Worm (Caenorhabditis elegans) whole organism, late embryonic: Measurements from ENCODE around the gene M195.2.

ENCODE experiments used
- C08G9.2 ChIP-seq: sonication (generic microtip); optimal IDR thresholded peaks from 2 replicates; lab custom pipeline; 2016; ENCODE audit warnings: mild to moderate bottlenecking, missing genetic modification characterization, moderate library complexity, missing compliant biosample characterization
- K02D7.2 ChIP-seq: sonication (generic microtip); optimal IDR thresholded peaks from 2 replicates; lab custom pipeline; 2017; ENCODE audit warnings: mild to moderate bottlenecking, missing genetic modification characterization, missing compliant biosample characterization
- K09A11.1 ChIP-seq: sonication (generic microtip); optimal IDR thresholded peaks from 2 replicates; lab custom pipeline; 2017; ENCODE audit warnings: antibody characterized with exemption, mild to moderate bottlenecking, missing genetic modification characterization, missing compliant biosample characterization; ENCODE audit not compliant: insufficient read depth
- ahr-1 ChIP-seq: sonication (generic microtip); optimal IDR thresholded peaks from 2 replicates; lab custom pipeline; 2016; ENCODE audit warnings: missing genetic modification characterization, missing compliant biosample characterization
- ama-1 ChIP-seq: fragments of 150-350 bp; optimal IDR thresholded peaks from 2 replicates; lab custom pipeline; 2014
- ceh-18 ChIP-seq: sonication (generic microtip); optimal IDR thresholded peaks from 2 replicates; lab custom pipeline; 2016; ENCODE audit warnings: missing genetic modification characterization, missing compliant biosample characterization
- ceh-19 ChIP-seq: fragments of 200-800 bp; sonication (Bioruptor generic); optimal IDR thresholded peaks from 2 replicates; lab custom pipeline; 2018; ENCODE audit warnings: mild to moderate bottlenecking, missing genetic modification characterization, missing compliant biosample characterization
- ceh-2 ChIP-seq: sonication (generic microtip); optimal IDR thresholded peaks from 2 replicates; lab custom pipeline; 2016; ENCODE audit warnings: missing genotype, missing genetic modification characterization, missing compliant biosample characterization
- ceh-22 ChIP-seq: sonication (generic microtip); optimal IDR thresholded peaks from 2 replicates; lab custom pipeline; 2017; ENCODE audit warnings: missing biosample characterization, missing genetic modification characterization
- ceh-31 ChIP-seq: sonication (generic microtip); optimal IDR thresholded peaks from 2 replicates; lab custom pipeline; 2016; ENCODE audit warnings: missing genetic modification characterization, missing compliant biosample characterization
- ceh-45 ChIP-seq: fragments of 200-800 bp; sonication (Bioruptor generic); IDR thresholded peaks from 2 replicates; pipeline ENCODE4 v1.3.6; 2022; ENCODE audit warnings: missing genetic modification reagents, missing genetic modification characterization, missing compliant biosample characterization
- ceh-48 ChIP-seq: sonication (generic microtip); optimal IDR thresholded peaks from 2 replicates; lab custom pipeline; 2016; ENCODE audit warnings: missing genetic modification characterization, inconsistent platforms, missing compliant biosample characterization
- ceh-9 ChIP-seq: sonication (generic microtip); optimal IDR thresholded peaks from 2 replicates; lab custom pipeline; 2016; ENCODE audit warnings: mild to moderate bottlenecking, missing genetic modification characterization, inconsistent platforms, missing compliant biosample characterization
- che-1 ChIP-seq: sonication (generic microtip); optimal IDR thresholded peaks from 2 replicates; lab custom pipeline; 2016; ENCODE audit warnings: mild to moderate bottlenecking, missing genetic modification characterization, missing compliant biosample characterization
- dmd-4 ChIP-seq: sonication (generic microtip); optimal IDR thresholded peaks from 2 replicates; lab custom pipeline; 2016; ENCODE audit warnings: borderline replicate concordance, missing genetic modification characterization, missing compliant biosample characterization
- dve-1 ChIP-seq: sonication (generic microtip); optimal IDR thresholded peaks from 2 replicates; lab custom pipeline; 2017; ENCODE audit warnings: antibody characterized with exemption, mild to moderate bottlenecking, missing genetic modification characterization, missing compliant biosample characterization
- elt-4 ChIP-seq: sonication (generic microtip); optimal IDR thresholded peaks from 2 replicates; lab custom pipeline; 2016; ENCODE audit warnings: missing genetic modification characterization, missing compliant biosample characterization
- ets-4 ChIP-seq: sonication (generic microtip); optimal IDR thresholded peaks from 2 replicates; lab custom pipeline; 2016; ENCODE audit warnings: missing genetic modification characterization, missing compliant biosample characterization
- fkh-10 ChIP-seq: fragments of 150-350 bp; optimal IDR thresholded peaks from 2 replicates; lab custom pipeline; 2014; ENCODE audit warnings: missing biosample characterization, missing genetic modification reagents, missing genetic modification characterization
- fkh-6 ChIP-seq: sonication (generic microtip); optimal IDR thresholded peaks from 2 replicates; lab custom pipeline; 2016; ENCODE audit warnings: missing genetic modification characterization, missing compliant biosample characterization
- gmeb-2 ChIP-seq: sonication (generic microtip); optimal IDR thresholded peaks from 2 replicates; lab custom pipeline; 2016; ENCODE audit warnings: missing genetic modification characterization, inconsistent platforms, missing compliant biosample characterization
- hlh-13 ChIP-seq: fragments of 200-800 bp; sonication (Bioruptor generic); optimal IDR thresholded peaks from 2 replicates; lab custom pipeline; 2018; ENCODE audit warnings: mild to moderate bottlenecking, missing genetic modification characterization, missing compliant biosample characterization
- hlh-15 ChIP-seq: sonication (generic microtip); optimal IDR thresholded peaks from 2 replicates; lab custom pipeline; 2016; ENCODE audit warnings: missing genetic modification characterization, missing compliant biosample characterization
- hlh-30 ChIP-seq: sonication (generic microtip); optimal IDR thresholded peaks from 2 replicates; lab custom pipeline; 2017; ENCODE audit warnings: antibody characterized with exemption, missing genetic modification characterization, missing compliant biosample characterization; ENCODE audit not compliant: insufficient read depth
- hlh-6 ChIP-seq: sonication (generic microtip); optimal IDR thresholded peaks from 2 replicates; lab custom pipeline; 2016; ENCODE audit warnings: missing genotype, missing genetic modification characterization, missing compliant biosample characterization
- madf-2 ChIP-seq: sonication (generic microtip); optimal IDR thresholded peaks from 2 replicates; lab custom pipeline; 2017; ENCODE audit warnings: missing genetic modification characterization, missing compliant biosample characterization
- mec-3 ChIP-seq: sonication (generic microtip); optimal IDR thresholded peaks from 2 replicates; lab custom pipeline; 2016; ENCODE audit warnings: borderline replicate concordance, missing genetic modification characterization, missing compliant biosample characterization
- nhr-11 ChIP-seq: fragments of 150-350 bp; optimal IDR thresholded peaks from 2 replicates; lab custom pipeline; 2014; ENCODE audit warnings: missing biosample characterization, missing genetic modification characterization
- npax-4 ChIP-seq: sonication (generic microtip); optimal IDR thresholded peaks from 2 replicates; lab custom pipeline; 2016; ENCODE audit warnings: missing genetic modification characterization, missing compliant biosample characterization
- odd-2 ChIP-seq: sonication (generic microtip); optimal IDR thresholded peaks from 2 replicates; lab custom pipeline; 2017; ENCODE audit warnings: antibody characterized with exemption, mild to moderate bottlenecking, missing genetic modification characterization, missing compliant biosample characterization
- pag-3 ChIP-seq: sonication (generic microtip); optimal IDR thresholded peaks from 2 replicates; lab custom pipeline; 2016; ENCODE audit warnings: missing compliant biosample characterization, missing genetic modification characterization, borderline replicate concordance
- pha-2 ChIP-seq: sonication (generic microtip); optimal IDR thresholded peaks from 2 replicates; lab custom pipeline; 2017; ENCODE audit warnings: mild to moderate bottlenecking, missing genetic modification characterization, missing compliant biosample characterization
- sdc-2 ChIP-seq: sonication (generic microtip); optimal IDR thresholded peaks from 2 replicates; lab custom pipeline; 2016; ENCODE audit warnings: missing genotype, missing genetic modification characterization, missing compliant biosample characterization
- sox-4 ChIP-seq: sonication (generic microtip); optimal IDR thresholded peaks from 2 replicates; lab custom pipeline; 2017; ENCODE audit warnings: mild to moderate bottlenecking, missing genetic modification characterization, inconsistent platforms, missing compliant biosample characterization
- syd-9 ChIP-seq: sonication (generic microtip); optimal IDR thresholded peaks from 2 replicates; lab custom pipeline; 2016; ENCODE audit warnings: mild to moderate bottlenecking, missing genetic modification characterization, moderate library complexity, missing compliant biosample characterization
- tbx-2 ChIP-seq: sonication (generic microtip); optimal IDR thresholded peaks from 2 replicates; lab custom pipeline; 2016; ENCODE audit warnings: missing genetic modification characterization, missing compliant biosample characterization
- tbx-7 ChIP-seq: sonication (generic microtip); optimal IDR thresholded peaks from 2 replicates; lab custom pipeline; 2016; ENCODE audit warnings: missing genotype, missing genetic modification characterization, missing compliant biosample characterization
- unc-3 ChIP-seq, 2 experiments: fragments of 200-800 bp in 1 of 2; sonication (Bioruptor generic) in 1 of 2; sonication (generic microtip) in 1 of 2; conservative IDR thresholded peaks in 1 of 2; optimal IDR thresholded peaks in 1 of 2; 2 replicates each; pipeline versions ENCODE4 v1.3.6 to Lab custom; 2016 to 2022; ENCODE audit warnings: missing compliant biosample characterization in 2 of 2, missing genetic modification characterization in 2 of 2, missing genetic modification reagents in 1 of 2
- unc-55 ChIP-seq: sonication (generic microtip); optimal IDR thresholded peaks from 2 replicates; lab custom pipeline; 2017; ENCODE audit warnings: missing biosample characterization, missing genetic modification reagents, missing genetic modification characterization
- unc-86 ChIP-seq: sonication (generic microtip); optimal IDR thresholded peaks from 2 replicates; lab custom pipeline; 2016; ENCODE audit warnings: missing genetic modification characterization, missing compliant biosample characterization
- zip-5 ChIP-seq: sonication (generic microtip); optimal IDR thresholded peaks from 2 replicates; lab custom pipeline; 2016; ENCODE audit warnings: missing genetic modification characterization, missing compliant biosample characterization

M195.2 gene

DNA sequence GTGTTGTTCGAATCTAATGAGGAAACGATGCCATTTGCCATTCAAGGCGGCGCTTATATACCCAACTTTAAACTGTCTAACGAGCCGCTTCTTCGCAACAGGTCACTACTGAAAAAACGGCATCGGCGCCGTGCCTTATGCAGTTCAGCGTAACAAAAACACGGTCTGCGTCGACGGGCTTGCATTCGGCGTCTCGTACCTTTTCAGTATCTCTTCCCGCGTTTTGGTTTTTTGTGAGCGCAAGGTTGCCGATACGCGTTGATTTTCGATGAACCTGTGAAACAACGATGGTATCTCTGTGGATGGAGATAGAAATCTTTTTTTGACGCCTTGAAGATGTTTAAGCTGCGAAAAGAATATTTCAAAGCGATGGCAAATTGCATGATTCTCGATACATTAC, 1.2 kb upstream of the M195.2 start, which contains the start of gene col-77:
col-77 (minus strand) TSS at position 32 of the 400 bp plus-strand sequence.
- no peak for TF ChIP-seq mec-3 (tag; lab: Kevin White, UChicago)
- TF ChIP-seq fkh-10 (GFP tag; lab: Kevin White, UChicago) = no peak
- TF ChIP-seq ceh-18 (tag; lab: Kevin White, UChicago) = no peak
- TF ChIP-seq hlh-15 (tag; lab: Kevin White, UChicago) = no peak
- TF ChIP-seq nhr-11 (tag; lab: Kevin White, UChicago) = no peak
- no peak for TF ChIP-seq C08G9.2 (tag; lab: Kevin White, UChicago)
- no peak for TF ChIP-seq ceh-45 (GFP tag; lab: Robert Waterston, UW)
- TF ChIP-seq sox-4 (tag; lab: Kevin White, UChicago) = no peak
- no peak for TF ChIP-seq syd-9

DNA sequence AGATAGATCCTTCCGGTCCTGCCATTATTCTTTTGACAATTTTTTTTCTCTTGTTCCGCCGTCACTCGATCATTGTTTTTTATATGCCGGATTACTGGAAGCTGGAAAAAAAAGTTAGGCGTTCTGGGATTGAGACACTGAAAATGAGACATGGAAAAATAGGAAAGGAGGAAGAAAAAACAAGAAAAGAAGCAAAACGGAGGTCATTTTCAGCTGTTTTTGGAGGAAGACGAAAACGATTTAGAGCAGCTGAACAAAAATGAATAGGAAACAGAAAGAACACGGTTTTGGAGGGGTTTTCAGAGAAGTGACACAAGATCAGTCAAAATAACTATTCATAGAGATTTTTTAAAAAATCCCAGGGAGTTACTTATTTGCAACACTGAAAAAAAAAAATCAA, 8.5 kb downstream of the M195.2 start, which contains the start of gene amt-3:
amt-3 (minus strand) TSS at position 101 of the 400 bp plus-strand sequence.
- TF ChIP-seq ceh-31 = no peak
- no peak for TF ChIP-seq ahr-1 (tag; lab: Kevin White, UChicago)
- no peak for TF ChIP-seq unc-86 (tag; lab: Kevin White, UChicago)
- TF ChIP-seq odd-2 (tag; lab: Kevin White, UChicago) = no peak
- no peak for TF ChIP-seq che-1 (tag; lab: Kevin White, UChicago)
- no peak for TF ChIP-seq ceh-19 (GFP tag; lab: Kevin White, UChicago)
- no peak for TF ChIP-seq ceh-2
- no peak for TF ChIP-seq unc-3 (GFP tag; conservative IDR thresholded peaks at IDR 0.05; lab: Robert Waterston, UW)
- no peak for TF ChIP-seq unc-3 (tag; optimal IDR thresholded peaks at IDR 0.05; lab: Kevin White, UChicago)
- no peak for TF ChIP-seq fkh-6
- TF ChIP-seq tbx-2 (tag; lab: Kevin White, UChicago) = no peak
- TF ChIP-seq, all 69 proteins: peak for 0

ce11 chrII:8370194-8370593, 9.6 kb downstream of the M195.2 start:
- TF ChIP-seq ceh-48 (no peak), fkh-6 (no peak), dve-1 (no peak), hlh-30 (tag; lab: Kevin White, UChicago) (no peak), hlh-6 (tag; lab: Kevin White, UChicago) (no peak), zip-5 (tag; lab: Kevin White, UChicago) (no peak), fkh-10 (GFP tag; lab: Kevin White, UChicago) (no peak), unc-3 (GFP tag; conservative IDR thresholded peaks at IDR 0.05; lab: Robert Waterston, UW) (no peak), unc-3 (tag; optimal IDR thresholded peaks at IDR 0.05; lab: Kevin White, UChicago) (no peak), unc-86 (tag; lab: Kevin White, UChicago) (no peak)

- TF ChIP-seq hlh-15 (tag; lab: Kevin White, UChicago) (no peak), ets-4 (tag; lab: Kevin White, UChicago) (no peak), npax-4 (tag; lab: Kevin White, UChicago) (no peak), pha-2 (tag; lab: Kevin White, UChicago) (no peak), mec-3 (tag; lab: Kevin White, UChicago) (no peak), dve-1 (no peak), ama-1 (lab: Kevin White, UChicago) (no peak), ceh-22 (no peak), C08G9.2 (tag; lab: Kevin White, UChicago) (no peak), ceh-45 (GFP tag; lab: Robert Waterston, UW) (no peak), tbx-2 (tag; lab: Kevin White, UChicago) (no peak), pag-3 (tag; lab: Kevin White, UChicago) (no peak), ceh-48 (no peak), K09A11.1 (tag; lab: Kevin White, UChicago) (no peak), fkh-10 (GFP tag; lab: Kevin White, UChicago) (no peak), gmeb-2 (tag; lab: Kevin White, UChicago) (no peak)
Measured at ce11 chrII:8377722-8378121, 17.2 kb downstream of the M195.2 start.

DNA sequence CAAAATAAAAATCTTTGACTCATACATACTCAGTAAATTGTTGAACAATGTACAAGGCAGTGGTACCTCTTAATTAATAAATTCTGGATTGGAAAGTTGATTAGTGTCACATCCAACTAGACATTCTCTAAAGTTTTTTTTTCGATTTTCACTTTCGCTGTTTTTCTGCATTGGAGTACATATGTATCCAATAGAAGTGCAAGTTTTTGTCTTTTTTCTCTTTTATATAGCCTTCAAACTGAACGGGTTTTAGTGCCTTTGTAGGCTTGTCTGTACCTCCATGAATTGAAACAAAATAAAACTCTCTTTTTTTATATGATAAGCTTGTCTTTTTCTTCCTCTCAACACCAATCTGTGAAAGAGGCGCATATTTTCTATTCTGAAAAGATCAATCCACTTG, 19.6 kb downstream of the M195.2 start:
- TF ChIP-seq ets-4 (tag; lab: Kevin White, UChicago) (no peak), syd-9 (no peak), hlh-13 (GFP tag; lab: Kevin White, UChicago) (no peak), dve-1 (no peak), ceh-9 (tag; lab: Kevin White, UChicago) (no peak), hlh-6 (tag; lab: Kevin White, UChicago) (no peak), unc-55 (GFP tag; lab: Kevin White, UChicago) (no peak), elt-4 (tag; lab: Kevin White, UChicago) (no peak), ama-1 (lab: Kevin White, UChicago) (no peak), tbx-7 (tag; lab: Kevin White, UChicago) (no peak), K02D7.2 (tag; lab: Kevin White, UChicago) (no peak), madf-2 (tag; lab: Kevin White, UChicago) (no peak), dmd-4 (tag; lab: Kevin White, UChicago) (no peak), sdc-2 (tag; lab: Kevin White, UChicago) (no peak)
